Worm (Caenorhabditis elegans) whole organism, L4/young adult: ENCODE data around the gene nekl-4.

Experiments used
- W03F9.2 ChIP-seq: fragments of 150-350 bp; optimal IDR thresholded peaks from 2 replicates; lab custom pipeline; 2014; ENCODE audit warnings: missing biosample characterization, missing genetic modification characterization
- dao-5 ChIP-seq: sonication (generic microtip); optimal IDR thresholded peaks from 2 replicates; lab custom pipeline; 2016; ENCODE audit warnings: missing genotype, missing genetic modification characterization, moderate library complexity, missing compliant biosample characterization
- him-1 ChIP-seq: sonication (generic microtip); optimal IDR thresholded peaks from 2 replicates; lab custom pipeline; 2016; ENCODE audit warnings: missing genotype, missing genetic modification reagents, missing genetic modification characterization, missing compliant biosample characterization

DNA sequence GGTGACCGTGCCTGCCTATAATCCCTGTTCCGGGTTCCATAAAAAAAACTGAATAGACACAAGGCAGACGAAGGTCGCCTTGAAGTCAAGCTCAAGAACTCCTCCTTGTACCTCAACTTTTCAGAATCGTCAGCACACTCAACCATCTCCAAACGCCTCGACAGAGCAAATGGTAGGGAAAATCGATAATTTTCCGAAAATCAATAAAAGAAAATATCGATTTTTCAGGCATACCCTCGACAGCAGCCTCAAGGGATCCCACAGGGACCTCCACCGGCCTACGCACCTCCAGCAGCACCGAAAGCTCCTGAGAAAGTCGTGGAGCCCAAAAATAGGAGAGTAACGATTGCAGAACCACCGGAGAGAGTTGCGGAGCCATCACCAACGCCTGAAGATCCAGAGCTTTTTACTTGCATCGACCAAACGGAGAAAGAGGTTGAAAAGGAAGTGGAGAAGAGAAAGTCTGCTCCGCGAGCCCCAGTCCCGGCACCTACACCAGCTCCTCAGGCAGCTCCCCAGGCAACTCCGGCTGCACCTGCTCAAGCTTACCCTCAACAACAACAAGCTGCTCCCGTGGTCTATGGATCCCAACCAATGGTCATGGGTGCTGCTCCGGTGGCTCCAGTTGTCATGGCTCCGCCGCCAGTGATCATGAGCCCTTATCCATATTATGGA lies 37.7 kb downstream of the nekl-4 start:
- no peak for TF ChIP-seq W03F9.2
- TF ChIP-seq him-1 (tag; lab: Kevin White, UChicago), result no peak
- no peak for TF ChIP-seq dao-5
